Fruit fly (Drosophila melanogaster) whole organism, pupa: ENCODE data around the gene Pp2A-29B.

Source experiments
- CG10348 ChIP-seq: fragments of 200-800 bp; sonication (Bioruptor generic); IDR thresholded peaks from 2 replicates; pipeline ENCODE4 v1.3.6; 2022; ENCODE audit warnings: missing biosample characterization, missing genetic modification characterization
- CG17806 ChIP-seq: fragments of 200-800 bp; sonication (Bioruptor generic); optimal IDR thresholded peaks from 2 replicates; lab custom pipeline; 2018; ENCODE audit warnings: missing biosample characterization, mild to moderate bottlenecking, missing genetic modification characterization, moderate library complexity
- CG32121 ChIP-seq: fragments of 200-800 bp; sonication (Bioruptor generic); IDR thresholded peaks from 2 replicates; pipeline ENCODE4 v1.3.6; 2022; ENCODE audit warnings: missing biosample characterization, missing genetic modification characterization
- CG9948 ChIP-seq: fragments of 200-800 bp; sonication (Bioruptor generic); optimal IDR thresholded peaks from 2 replicates; lab custom pipeline; 2018; ENCODE audit warnings: missing biosample characterization, mild to moderate bottlenecking, missing genetic modification characterization, moderate library complexity
- Pif1A ChIP-seq: fragments of 200-800 bp; sonication (Bioruptor generic); optimal IDR thresholded peaks from 3 replicates; lab custom pipeline; 2016; ENCODE audit warnings: missing biosample characterization, missing genetic modification characterization
- gl ChIP-seq: fragments of 200-800 bp; sonication (Bioruptor generic); optimal IDR thresholded peaks from 2 replicates; lab custom pipeline; 2018; ENCODE audit warnings: missing biosample characterization, mild to moderate bottlenecking, missing genetic modification characterization

dm6 chr2L:8374235-8374634 is 8.4 kb downstream of the Pp2A-29B start, which contains the start of gene Wdr82:
- TF ChIP-seq CG32121 (GFP tag; lab: Robert Waterston, UW) (no peak), Pif1A (GFP tag; lab: Kevin White, UChicago) (no peak), CG10348 (no peak), gl (tag; lab: Kevin White, UChicago) (no peak), CG17806 (no peak), CG9948 (tag; lab: Kevin White, UChicago) (no peak)
